Fruit fly (Drosophila melanogaster): ENCODE data around the gene CG5577.

The CG5577 gene

DNA sequence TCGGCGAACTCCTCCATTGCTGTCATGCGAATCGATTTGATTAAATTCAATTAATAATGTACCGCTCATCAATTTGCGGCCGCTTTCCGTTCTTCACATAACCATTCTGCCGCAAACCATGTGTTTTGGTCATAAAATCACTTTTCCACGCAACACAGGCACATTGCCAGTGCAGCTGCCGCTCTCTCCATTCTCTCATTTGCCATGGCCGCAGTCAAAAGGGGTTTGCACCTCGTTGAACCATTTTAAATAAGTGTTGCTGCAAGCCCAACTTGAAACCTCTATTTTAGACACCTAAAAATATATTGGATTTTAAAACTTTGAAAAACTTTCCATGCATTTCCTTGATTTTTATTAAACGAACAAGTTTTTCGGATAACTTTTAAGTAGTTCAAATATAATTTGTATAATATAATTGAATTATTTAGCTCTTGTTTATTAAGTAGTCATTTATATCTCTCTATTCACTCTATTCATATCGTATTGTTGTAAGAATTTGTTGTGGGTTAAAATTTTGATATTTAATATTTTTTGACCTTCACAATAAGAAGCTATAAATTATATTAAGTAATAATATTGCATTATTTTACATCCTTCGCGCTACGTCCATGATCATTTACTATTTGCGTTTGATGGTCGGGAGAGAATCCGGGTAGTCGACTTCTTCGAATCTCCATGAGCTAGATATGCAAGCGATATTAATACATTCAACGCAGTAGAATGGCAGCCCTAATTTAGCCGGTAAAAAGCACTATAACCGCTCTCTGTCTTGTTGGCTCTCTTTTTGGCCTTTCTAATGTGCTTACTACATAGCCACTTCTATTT is 15.6 kb upstream of the CG5577 start, which contains the start of gene CG5535 (continued):
- TF ChIP-seq CG15269 (tag; optimal IDR thresholded peaks at IDR 0.05) (peak; percentile 84), ind (GFP tag; optimal IDR thresholded peaks at IDR 0.05) (peak; percentile 60), CG10959 (GFP tag; IDR thresholded peaks at IDR 0.05) (peak; percentile 49; the same call in 1 of the 2 replicates), ttk (GFP tag; IDR thresholded peaks at IDR 0.05) (peak; percentile 54), shn (GFP tag; optimal IDR thresholded peaks at IDR 0.05) (peak; percentile 34), CG32532 (GFP tag; IDR thresholded peaks at IDR 0.05) (peak; percentile 71), CG2129 (GFP tag; IDR thresholded peaks at IDR 0.05; ENCODE audit: partially characterized antibody) (no peak), usp (GFP tag; optimal IDR thresholded peaks at IDR 0.05) (no peak), CG4820 (GFP tag; optimal IDR thresholded peaks at IDR 0.05) (peak; percentile 42), pb (GFP tag; optimal IDR thresholded peaks at IDR 0.05) (no peak), disco-r (GFP tag; optimal IDR thresholded peaks at IDR 0.05) (no peak), CG6813 (GFP tag; optimal IDR thresholded peaks at IDR 0.05) (peak; percentile 71), Max (GFP tag; optimal IDR thresholded peaks at IDR 0.05) (peak; percentile 48), Aef1 (GFP tag; IDR thresholded peaks at IDR 0.05) (peak; percentile 44), zf30C (GFP tag; optimal IDR thresholded peaks at IDR 0.05) (no peak), CG12769 (tag; optimal IDR thresholded peaks at IDR 0.05) (peak; percentile 75), HLH4C (GFP tag; IDR thresholded peaks at IDR 0.05; ENCODE audit: partially characterized antibody) (no peak), D (optimal IDR thresholded peaks at IDR 0.05) (no peak), D (GFP tag; optimal IDR thresholded peaks at IDR 0.05) (peak; percentile 80), CG14014 (GFP tag; IDR thresholded peaks at IDR 0.05) (peak; percentile 80), tx (GFP tag; optimal IDR thresholded peaks at IDR 0.05) (no peak), Poxn (GFP tag; IDR thresholded peaks at IDR 0.05) (no peak), kni (GFP tag; optimal IDR thresholded peaks at IDR 0.05) (peak; percentile 58), CG3995 (GFP tag; optimal IDR thresholded peaks at IDR 0.05) (no peak), cg (GFP tag; optimal IDR thresholded peaks at IDR 0.05) (peak; percentile 4), CG9215 (GFP tag; IDR thresholded peaks at IDR 0.05) (peak; percentile 58), Dek (tag; optimal IDR thresholded peaks at IDR 0.05) (peak; percentile 71), CG8388 (GFP tag; optimal IDR thresholded peaks at IDR 0.05) (peak; percentile 81), MTF-1 (GFP tag; optimal IDR thresholded peaks at IDR 0.05; ENCODE audit: borderline replicate concordance) (peak; percentile 59), tna (GFP tag; IDR thresholded peaks at IDR 0.05; ENCODE audit: partially characterized antibody) (no peak), CG17829 (tag; optimal IDR thresholded peaks at IDR 0.05) (peak; percentile 86), cwo (GFP tag; optimal IDR thresholded peaks at IDR 0.05) (peak; percentile 69), D19A (tag; optimal IDR thresholded peaks at IDR 0.05) (peak; percentile 75), her (GFP tag; optimal IDR thresholded peaks at IDR 0.05) (peak; percentile 72), Deaf1 (tag; optimal IDR thresholded peaks at IDR 0.05) (peak; percentile 45), inv (GFP tag; IDR thresholded peaks at IDR 0.05; ENCODE audit: partially characterized antibody) (no peak), Lpt (GFP tag; optimal IDR thresholded peaks at IDR 0.05) (no peak), Dad (GFP tag; optimal IDR thresholded peaks at IDR 0.05) (no peak), da (GFP tag; optimal IDR thresholded peaks at IDR 0.05) (no peak), sob (GFP tag; IDR thresholded peaks at IDR 0.05) (peak; percentile 77), Hand (GFP tag; optimal IDR thresholded peaks at IDR 0.05) (peak; percentile 75), Gsc (GFP tag; IDR thresholded peaks at IDR 0.05) (no peak), CG9876 (GFP tag; optimal IDR thresholded peaks at IDR 0.05) (peak; percentile 28), CG7372 (GFP tag; IDR thresholded peaks at IDR 0.05) (peak; percentile 52; the same call in 1 of the 2 replicates), CG13287 (GFP tag; IDR thresholded peaks at IDR 0.05; ENCODE audit: partially characterized antibody) (peak; percentile 10; the same call in 1 of the 2 replicates), CG12744 (GFP tag; optimal IDR thresholded peaks at IDR 0.05) (no peak), sens-2 (GFP tag; IDR thresholded peaks at IDR 0.05) (no peak), slou (GFP tag; optimal IDR thresholded peaks at IDR 0.05) (peak; percentile 66), tll (GFP tag; optimal IDR thresholded peaks at IDR 0.05) (peak in 1 of 2 experiments; percentile 6)

Data from whole organism, embryonic.